Worm (Caenorhabditis elegans) whole organism, young adult: ENCODE measurements around the gene F44E7.7.

Source experiments
- B0336.3 ChIP-seq: fragments of 200-800 bp; sonication (Bioruptor generic); IDR thresholded peaks from 2 replicates; pipeline ENCODE4 v1.3.6; 2022; ENCODE audit warnings: missing genetic modification characterization, missing compliant biosample characterization
- C06A6.2 ChIP-seq: fragments of 200-800 bp; sonication (Bioruptor generic); conservative IDR thresholded peaks from 2 replicates; pipeline ENCODE4 v1.3.6; 2022; ENCODE audit warnings: missing genetic modification characterization, missing compliant biosample characterization
- F22D6.2 ChIP-seq: sonication (generic microtip); optimal IDR thresholded peaks from 2 replicates; lab custom pipeline; 2016; ENCODE audit warnings: mild to moderate bottlenecking, missing genetic modification characterization, missing compliant biosample characterization
- F23B12.7 ChIP-seq: sonication (generic microtip); optimal IDR thresholded peaks from 2 replicates; lab custom pipeline; 2017; ENCODE audit warnings: missing genetic modification characterization, mild to moderate bottlenecking, missing compliant biosample characterization, antibody characterized with exemption, moderate library complexity; ENCODE audit not compliant: insufficient read depth
- F49E8.2 ChIP-seq: sonication (generic microtip); optimal IDR thresholded peaks from 3 replicates; lab custom pipeline; 2017; ENCODE audit warnings: missing genetic modification characterization, mild to moderate bottlenecking, missing compliant biosample characterization, antibody characterized with exemption, moderate library complexity; ENCODE audit not compliant: insufficient read depth
- F52B5.7 ChIP-seq: sonication (generic microtip); optimal IDR thresholded peaks from 2 replicates; lab custom pipeline; 2016; ENCODE audit warnings: mild to moderate bottlenecking, missing genetic modification characterization, missing compliant biosample characterization
- F57A8.1 ChIP-seq: fragments of 200-800 bp; sonication (Bioruptor generic); optimal IDR thresholded peaks from 2 replicates; lab custom pipeline; 2018; ENCODE audit warnings: mild to moderate bottlenecking, missing genetic modification characterization, moderate library complexity, missing compliant biosample characterization
- K12H6.12 ChIP-seq: fragments of 200-800 bp; sonication (Bioruptor generic); optimal IDR thresholded peaks from 2 replicates; lab custom pipeline; 2018; ENCODE audit warnings: mild to moderate bottlenecking, missing genetic modification characterization, missing compliant biosample characterization
- T07F8.4 ChIP-seq: sonication (generic microtip); optimal IDR thresholded peaks from 2 replicates; lab custom pipeline; 2016; ENCODE audit warnings: mild to moderate bottlenecking, missing genetic modification characterization, moderate library complexity, missing compliant biosample characterization
- Y53G8AR.9 ChIP-seq: fragments of 200-800 bp; sonication (Bioruptor generic); conservative IDR thresholded peaks from 2 replicates; pipeline ENCODE4 v1.3.6; 2022; ENCODE audit warnings: missing genetic modification reagents, missing genetic modification characterization, missing compliant biosample characterization
- Y56A3A.18 ChIP-seq: fragments of 200-800 bp; sonication (Bioruptor generic); IDR thresholded peaks from 2 replicates; pipeline ENCODE4 v1.3.6; 2022; ENCODE audit warnings: missing genetic modification reagents, missing genetic modification characterization, missing compliant biosample characterization
- attf-3 ChIP-seq: fragments of 200-800 bp; sonication (Bioruptor generic); conservative IDR thresholded peaks from 2 replicates; pipeline ENCODE4 v1.3.6; 2022; ENCODE audit warnings: missing genetic modification reagents, missing genetic modification characterization, missing compliant biosample characterization
- attf-5 ChIP-seq: fragments of 200-800 bp; sonication (Bioruptor generic); optimal IDR thresholded peaks from 2 replicates; lab custom pipeline; 2018; ENCODE audit warnings: mild to moderate bottlenecking, missing genetic modification characterization, missing compliant biosample characterization
- bed-1 ChIP-seq: fragments of 200-800 bp; sonication (Bioruptor generic); IDR thresholded peaks from 2 replicates; pipeline ENCODE4 v1.3.6; 2022; ENCODE audit warnings: missing genetic modification reagents, missing genetic modification characterization, missing compliant biosample characterization
- bed-2 ChIP-seq: fragments of 200-800 bp; sonication (Bioruptor generic); IDR thresholded peaks from 2 replicates; pipeline ENCODE4 v1.3.6; 2022; ENCODE audit warnings: missing genetic modification reagents, missing genetic modification characterization, missing compliant biosample characterization
- cebp-1 ChIP-seq, 2 experiments: fragments of 200-800 bp in 1 of 2; sonication (Bioruptor generic) in 1 of 2; sonication (generic microtip) in 1 of 2; IDR thresholded peaks in 1 of 2; optimal IDR thresholded peaks in 1 of 2; 2 replicates each; pipeline versions ENCODE4 v1.3.6 to Lab custom; 2017 to 2022; ENCODE audit warnings: missing compliant biosample characterization in 2 of 2, missing genetic modification characterization in 2 of 2, mild to moderate bottlenecking in 1 of 2, missing genetic modification reagents in 1 of 2, moderate library complexity in 1 of 2
- ceh-100 ChIP-seq: fragments of 200-800 bp; sonication (Bioruptor generic); IDR thresholded peaks from 2 replicates; pipeline ENCODE4 v1.3.6; 2022; ENCODE audit warnings: missing genetic modification reagents, missing genetic modification characterization, missing compliant biosample characterization
- chd-7 ChIP-seq: sonication (generic microtip); optimal IDR thresholded peaks from 2 replicates; lab custom pipeline; 2016; ENCODE audit warnings: mild to moderate bottlenecking, missing genetic modification characterization, moderate library complexity, missing compliant biosample characterization
- die-1 ChIP-seq: sonication (generic microtip); optimal IDR thresholded peaks from 2 replicates; lab custom pipeline; 2016; ENCODE audit warnings: missing genotype, mild to moderate bottlenecking, missing genetic modification characterization, missing compliant biosample characterization
- egl-18 ChIP-seq: fragments of 200-800 bp; sonication (Bioruptor generic); IDR thresholded peaks from 2 replicates; pipeline ENCODE4 v1.3.6; 2022; ENCODE audit warnings: missing genetic modification reagents, missing genetic modification characterization, missing compliant biosample characterization
- egl-44 ChIP-seq: fragments of 200-800 bp; sonication (Bioruptor generic); IDR thresholded peaks from 2 replicates; pipeline ENCODE4 v1.3.6; 2022; ENCODE audit warnings: missing genetic modification reagents, missing genetic modification characterization, missing compliant biosample characterization
- gei-17 ChIP-seq: fragments of 200-800 bp; sonication (Bioruptor generic); optimal IDR thresholded peaks from 2 replicates; lab custom pipeline; 2018; ENCODE audit warnings: mild to moderate bottlenecking, missing genetic modification characterization, missing compliant biosample characterization
- hlh-26 ChIP-seq: fragments of 200-800 bp; sonication (Bioruptor generic); conservative IDR thresholded peaks from 2 replicates; pipeline ENCODE4 v1.3.6; 2022; ENCODE audit warnings: missing genetic modification reagents, missing genetic modification characterization, missing compliant biosample characterization
- hmg-20 ChIP-seq: fragments of 200-800 bp; sonication (Bioruptor generic); IDR thresholded peaks from 2 replicates; pipeline ENCODE4 v1.3.6; 2022; ENCODE audit warnings: missing genetic modification reagents, missing genetic modification characterization, missing compliant biosample characterization
- lag-1 ChIP-seq: fragments of 200-800 bp; sonication (Bioruptor generic); IDR thresholded peaks from 2 replicates; pipeline ENCODE4 v1.3.6; 2022; ENCODE audit warnings: missing genetic modification reagents, missing genetic modification characterization, missing compliant biosample characterization
- let-526 ChIP-seq: fragments of 200-800 bp; sonication (Bioruptor generic); IDR thresholded peaks from 2 replicates; pipeline ENCODE4 v1.3.6; 2022; ENCODE audit warnings: missing genetic modification reagents, missing genetic modification characterization, missing compliant biosample characterization
- lin-40 ChIP-seq: sonication (generic microtip); optimal IDR thresholded peaks from 2 replicates; lab custom pipeline; 2016; ENCODE audit warnings: missing genetic modification characterization, mild to moderate bottlenecking, missing compliant biosample characterization, missing genotype, missing genetic modification reagents
- lsy-27 ChIP-seq: sonication (generic microtip); optimal IDR thresholded peaks from 2 replicates; lab custom pipeline; 2017; ENCODE audit warnings: missing genetic modification characterization, mild to moderate bottlenecking, missing compliant biosample characterization, antibody characterized with exemption, missing genotype, borderline replicate concordance; ENCODE audit not compliant: insufficient read depth
- madf-3 ChIP-seq: fragments of 200-800 bp; sonication (Bioruptor generic); IDR thresholded peaks from 2 replicates; pipeline ENCODE4 v1.3.6; 2022; ENCODE audit warnings: missing genetic modification reagents, missing genetic modification characterization, missing compliant biosample characterization
- madf-6 ChIP-seq: fragments of 200-800 bp; sonication (Bioruptor generic); IDR thresholded peaks from 2 replicates; pipeline ENCODE4 v1.3.6; 2022; ENCODE audit warnings: missing genetic modification reagents, missing genetic modification characterization, missing compliant biosample characterization
- mcd-1 ChIP-seq: fragments of 200-800 bp; sonication (Bioruptor generic); IDR thresholded peaks from 2 replicates; pipeline ENCODE4 v1.3.6; 2022; ENCODE audit warnings: missing genetic modification reagents, missing genetic modification characterization, missing compliant biosample characterization
- nfya-1 ChIP-seq: sonication (generic microtip); optimal IDR thresholded peaks from 2 replicates; lab custom pipeline; 2017; ENCODE audit warnings: antibody characterized with exemption, missing compliant biosample characterization, missing genetic modification characterization, borderline replicate concordance; ENCODE audit not compliant: insufficient read depth
- nfya-2 ChIP-seq: fragments of 200-800 bp; sonication (Bioruptor generic); IDR thresholded peaks from 2 replicates; pipeline ENCODE4 v1.3.6; 2022; ENCODE audit warnings: missing genetic modification reagents, missing genetic modification characterization, missing compliant biosample characterization
- nfyb-1 ChIP-seq: fragments of 200-800 bp; sonication (Bioruptor generic); IDR thresholded peaks from 2 replicates; pipeline ENCODE4 v1.3.6; 2022; ENCODE audit warnings: missing genetic modification reagents, missing genetic modification characterization, missing compliant biosample characterization
- nhr-80 ChIP-seq: sonication (generic microtip); optimal IDR thresholded peaks from 2 replicates; lab custom pipeline; 2016; ENCODE audit warnings: missing genetic modification characterization, missing compliant biosample characterization
- rec-8 ChIP-seq, 2 experiments: sonication (generic microtip); optimal IDR thresholded peaks; 2 replicates each; lab custom pipeline; 2016; ENCODE audit warnings: mild to moderate bottlenecking in 2 of 2, missing genetic modification characterization in 2 of 2, missing genetic modification reagents in 2 of 2, missing genotype in 2 of 2, missing biosample characterization in 1 of 2, missing compliant biosample characterization in 1 of 2, moderate library complexity in 1 of 2
- rpc-1 ChIP-seq, 2 experiments: fragments of 150-350 bp in 1 of 2; sonication (generic microtip) in 1 of 2; optimal IDR thresholded peaks; 2 replicates each; lab custom pipeline; 2014 to 2018; ENCODE audit warnings: missing biosample characterization in 1 of 2, missing genetic modification characterization in 1 of 2, missing genetic modification reagents in 1 of 2, missing genotype in 1 of 2
- sea-2 ChIP-seq: fragments of 200-800 bp; sonication (Bioruptor generic); IDR thresholded peaks from 2 replicates; pipeline ENCODE4 v1.3.6; 2022; ENCODE audit warnings: missing genetic modification characterization, missing compliant biosample characterization
- snpc-3.4 ChIP-seq: sonication (generic microtip); optimal IDR thresholded peaks from 2 replicates; lab custom pipeline; 2017; ENCODE audit warnings: missing genetic modification characterization, mild to moderate bottlenecking, missing compliant biosample characterization, antibody characterized with exemption, moderate library complexity, missing genotype, missing genetic modification reagents
- somi-1 ChIP-seq: fragments of 200-800 bp; sonication (Bioruptor generic); optimal IDR thresholded peaks from 2 replicates; lab custom pipeline; 2018; ENCODE audit warnings: mild to moderate bottlenecking, missing genetic modification characterization, missing compliant biosample characterization
- tbp1 ChIP-seq: fragments of 200-800 bp; sonication (Bioruptor generic); optimal IDR thresholded peaks from 2 replicates; lab custom pipeline; 2018; ENCODE audit warnings: mild to moderate bottlenecking, missing genetic modification characterization, missing compliant biosample characterization
- unc-130 ChIP-seq: sonication (generic microtip); optimal IDR thresholded peaks from 2 replicates; lab custom pipeline; 2016; ENCODE audit warnings: missing genetic modification reagents, missing genetic modification characterization, missing compliant biosample characterization
- ztf-22 ChIP-seq: fragments of 200-800 bp; sonication (Bioruptor generic); optimal IDR thresholded peaks from 2 replicates; lab custom pipeline; 2018; ENCODE audit warnings: mild to moderate bottlenecking, missing genetic modification characterization, moderate library complexity, missing compliant biosample characterization
- ztf-26 ChIP-seq: sonication (generic microtip); optimal IDR thresholded peaks from 2 replicates; lab custom pipeline; 2017; ENCODE audit warnings: missing genetic modification characterization, missing compliant biosample characterization

Gene F44E7.7

DNA sequence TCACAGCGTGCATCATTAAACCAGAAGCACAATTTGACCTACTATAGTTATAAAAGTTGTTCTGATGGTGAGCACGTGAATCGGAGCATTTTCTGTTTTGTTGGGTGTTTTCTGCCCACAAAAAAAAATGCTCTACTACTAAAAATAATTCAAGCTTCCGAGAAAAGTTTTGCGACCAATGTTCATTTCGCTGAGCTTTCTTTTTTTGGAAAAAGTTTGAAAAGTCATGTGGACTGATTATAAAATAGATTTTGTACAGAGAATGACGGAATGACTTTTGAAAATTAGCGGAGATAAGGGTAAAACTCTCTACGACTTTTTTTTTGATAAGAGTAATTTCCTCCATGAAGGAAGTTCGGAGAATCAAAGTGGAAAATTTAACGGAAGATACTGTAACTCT, 15.8 kb downstream of the F44E7.7 start:
- TF ChIP-seq K12H6.12 (tag; lab: Kevin White, UChicago) (no peak), F23B12.7 (tag; lab: Kevin White, UChicago) (no peak), rpc-1 (optimal IDR thresholded peaks at IDR 0.05; lab: Kevin White, UChicago) (no peak), rpc-1 (tag; optimal IDR thresholded peaks at IDR 0.05; lab: Kevin White, UChicago) (no peak), nhr-80 (peak; percentile 44), nfyb-1 (GFP tag; lab: Robert Waterston, UW) (no peak)

DNA sequence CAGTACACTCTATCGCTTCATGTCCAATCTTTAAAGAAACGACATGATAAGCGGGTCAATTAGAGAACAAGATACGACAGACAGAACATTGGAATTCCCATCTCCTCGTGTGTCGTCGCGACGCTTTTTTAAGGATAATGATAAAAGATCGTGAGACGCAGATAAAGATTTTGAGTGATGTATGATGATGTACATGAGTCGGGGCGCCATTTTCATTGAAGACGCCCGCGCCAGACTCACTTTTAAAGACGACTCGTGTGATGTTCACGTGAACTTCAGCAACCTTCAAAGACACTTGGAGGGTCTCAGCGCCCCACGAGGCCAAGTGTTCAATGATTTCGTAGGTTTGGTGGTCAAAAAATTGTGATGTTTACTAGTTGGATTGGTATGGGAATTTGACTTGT, 17.0 kb downstream of the F44E7.7 start:
- no peak for TF ChIP-seq egl-18 (GFP tag; lab: Robert Waterston, UW)
- no peak for TF ChIP-seq madf-6 (GFP tag; lab: Robert Waterston, UW)
- no peak for TF ChIP-seq snpc-3.4 (tag; lab: Kevin White, UChicago)
- TF ChIP-seq F49E8.2 (tag; lab: Kevin White, UChicago), result no peak
- TF ChIP-seq ztf-26, result peak; percentile 56
- no peak for TF ChIP-seq rpc-1 (optimal IDR thresholded peaks at IDR 0.05; lab: Kevin White, UChicago)
- no peak for TF ChIP-seq rpc-1 (tag; optimal IDR thresholded peaks at IDR 0.05; lab: Kevin White, UChicago)
- TF ChIP-seq attf-5 (GFP tag; lab: Kevin White, UChicago), result no peak
- peak; percentile 37; the same call in 1 of the 2 replicates for TF ChIP-seq C06A6.2
- no peak for TF ChIP-seq unc-130 (GFP tag; lab: Kevin White, UChicago)
- no peak for TF ChIP-seq gei-17 (GFP tag; lab: Kevin White, UChicago)
- TF ChIP-seq lag-1 (GFP tag; lab: Robert Waterston, UW), result no peak
- TF ChIP-seq attf-3 (GFP tag; lab: Robert Waterston, UW), result no peak
- TF ChIP-seq madf-3 (GFP tag; lab: Robert Waterston, UW), result 0 out of 2 replicates have a peak, but pooled peaks have one; percentile 33
- peak; percentile 18 for TF ChIP-seq K12H6.12 (tag; lab: Kevin White, UChicago)
- peak; percentile 26 for TF ChIP-seq die-1 (tag; lab: Kevin White, UChicago)
- TF ChIP-seq lsy-27 (tag; lab: Kevin White, UChicago), result no peak
- TF ChIP-seq sea-2, result no peak
- no peak for TF ChIP-seq hlh-26 (GFP tag; lab: Robert Waterston, UW)
- no peak for TF ChIP-seq egl-44 (GFP tag; lab: Robert Waterston, UW)
- peak; percentile 42 for TF ChIP-seq mcd-1
- no peak for TF ChIP-seq ceh-100 (GFP tag; lab: Robert Waterston, UW)
- TF ChIP-seq chd-7 (tag; lab: Kevin White, UChicago), result peak; percentile 42
- TF ChIP-seq tbp1 (GFP tag; lab: Kevin White, UChicago), result peak; percentile 15
- TF ChIP-seq ztf-22, result no peak
- TF ChIP-seq bed-2 (GFP tag; lab: Robert Waterston, UW), result no peak
- TF ChIP-seq nhr-80, result peak; percentile 77
- TF ChIP-seq F52B5.7 (tag; lab: Kevin White, UChicago), result no peak
- no peak for TF ChIP-seq cebp-1 (GFP tag; IDR thresholded peaks at IDR 0.05; lab: Robert Waterston, UW)
- no peak for TF ChIP-seq cebp-1 (tag; optimal IDR thresholded peaks at IDR 0.05; lab: Kevin White, UChicago)
- no peak for TF ChIP-seq Y56A3A.18 (GFP tag; lab: Robert Waterston, UW)
- no peak for TF ChIP-seq nfya-1 (tag; lab: Kevin White, UChicago)
- TF ChIP-seq F57A8.1 (GFP tag; lab: Kevin White, UChicago), result no peak
- TF ChIP-seq somi-1 (GFP tag; lab: Kevin White, UChicago), result peak; percentile 89
- TF ChIP-seq let-526 (GFP tag; lab: Robert Waterston, UW), result no peak
- TF ChIP-seq F22D6.2 (tag; lab: Kevin White, UChicago), result peak; percentile 64
- TF ChIP-seq T07F8.4 (tag; lab: Kevin White, UChicago), result no peak
- no peak for TF ChIP-seq bed-1 (GFP tag; lab: Robert Waterston, UW)
- no peak for TF ChIP-seq rec-8 (tag; optimal IDR thresholded peaks at IDR 0.05; lab: Kevin White, UChicago)
- TF ChIP-seq B0336.3 (GFP tag; lab: Robert Waterston, UW), result no peak
- peak; percentile 65 for TF ChIP-seq nfyb-1 (GFP tag; lab: Robert Waterston, UW)
- TF ChIP-seq hmg-20, result no peak
- peak; percentile 82 for TF ChIP-seq lin-40 (tag; lab: Kevin White, UChicago)
- TF ChIP-seq Y53G8AR.9 (GFP tag; lab: Robert Waterston, UW), result no peak
- TF ChIP-seq nfya-2 (GFP tag; lab: Robert Waterston, UW), result no peak
